Fruit fly (Drosophila melanogaster): Measurements from ENCODE around the gene fok.

fok gene

dm6 chr2L:20086295-20087096, 1.6 kb upstream of the fok start (continued):
- peak; percentile 63 to 83 for TF ChIP-seq salr (GFP tag; optimal IDR thresholded peaks at IDR 0.05)
- peak; percentile 90 for TF ChIP-seq CG16779 (tag; optimal IDR thresholded peaks at IDR 0.05)
- TF ChIP-seq topi (GFP tag; optimal IDR thresholded peaks at IDR 0.05): peak; percentile 91
- TF ChIP-seq svp (GFP tag): peak; percentile 98
- peak; percentile 98 for TF ChIP-seq fkh (GFP tag; optimal IDR thresholded peaks at IDR 0.05)
- TF ChIP-seq Lpt (GFP tag; optimal IDR thresholded peaks at IDR 0.05): peak; percentile 93
- peak; percentile 77 for TF ChIP-seq CG4318 (GFP tag; optimal IDR thresholded peaks at IDR 0.05)
- peak; percentile 97 for TF ChIP-seq CG15336 (GFP tag; IDR thresholded peaks at IDR 0.05)
- TF ChIP-seq vri (GFP tag; optimal IDR thresholded peaks at IDR 0.05): peak; percentile 96
- peak; percentile 53 for TF ChIP-seq CG9139 (GFP tag; optimal IDR thresholded peaks at IDR 0.05)
- peak; percentile 92 for TF ChIP-seq CG7368 (GFP tag; optimal IDR thresholded peaks at IDR 0.05)
- peak; percentile 92 for TF ChIP-seq acj6 (GFP tag; optimal IDR thresholded peaks at IDR 0.05)
- peak; percentile 94 for TF ChIP-seq Hr4 (GFP tag; optimal IDR thresholded peaks at IDR 0.05)
- TF ChIP-seq CG8632 (GFP tag; optimal IDR thresholded peaks at IDR 0.05): peak; percentile 91
- TF ChIP-seq Ets21C (GFP tag; optimal IDR thresholded peaks at IDR 0.05): peak; percentile 84
- TF ChIP-seq fd59A (GFP tag; optimal IDR thresholded peaks at IDR 0.05): peak; percentile 72
- TF ChIP-seq CG8319 (GFP tag; optimal IDR thresholded peaks at IDR 0.05): peak; percentile 90
- TF ChIP-seq Eip93F (GFP tag; optimal IDR thresholded peaks at IDR 0.05): peak; percentile 94
- peak; percentile 95 for TF ChIP-seq Sox14 (GFP tag; optimal IDR thresholded peaks at IDR 0.05)
- TF ChIP-seq fd85E (GFP tag; optimal IDR thresholded peaks at IDR 0.05): peak; percentile 64

dm6 chr2L:20084068-20084651, 710 bp downstream of the fok start:
- no peak for TF ChIP-seq fkh (GFP tag; optimal IDR thresholded peaks at IDR 0.05)
- no peak for TF ChIP-seq CG3032 (tag; optimal IDR thresholded peaks at IDR 0.05)
- no peak for TF ChIP-seq Ets96B (tag; optimal IDR thresholded peaks at IDR 0.05)
- 0 out of 3 replicates have a peak, but pooled peaks have one; percentile 5 for TF ChIP-seq eg (GFP tag; IDR thresholded peaks at IDR 0.05)
- peak; percentile 47 to 48 for TF ChIP-seq ss (GFP tag; optimal IDR thresholded peaks at IDR 0.05)
- no peak for TF ChIP-seq Eip78C (GFP tag)
- TF ChIP-seq CG6276 (GFP tag; optimal IDR thresholded peaks at IDR 0.05): peak; percentile 0
- TF ChIP-seq svp (GFP tag): peak; percentile 47
- no peak for TF ChIP-seq net (GFP tag; optimal IDR thresholded peaks at IDR 0.05)
- TF ChIP-seq Sox14 (GFP tag; optimal IDR thresholded peaks at IDR 0.05): no peak
- TF ChIP-seq Eip93F (GFP tag; optimal IDR thresholded peaks at IDR 0.05): peak; percentile 53
- TF ChIP-seq CG10631 (GFP tag; optimal IDR thresholded peaks at IDR 0.05): no peak
- no peak for TF ChIP-seq lz (GFP tag; optimal IDR thresholded peaks at IDR 0.05)
- TF ChIP-seq CG9139 (GFP tag; optimal IDR thresholded peaks at IDR 0.05): peak; percentile 8
- TF ChIP-seq CG6163 (GFP tag; IDR thresholded peaks at IDR 0.05): 0 out of 3 replicates have a peak, but pooled peaks have one; percentile 31
- peak; percentile 36 for TF ChIP-seq dsx (GFP tag; optimal IDR thresholded peaks at IDR 0.05; ENCODE audit: poor library complexity, severe bottlenecking)
- TF ChIP-seq Hr39 (GFP tag; optimal IDR thresholded peaks at IDR 0.05): no peak
- TF ChIP-seq CG6854 (GFP tag; optimal IDR thresholded peaks at IDR 0.05): no peak
- TF ChIP-seq CG16779 (tag; optimal IDR thresholded peaks at IDR 0.05): no peak
- 0 out of 3 replicates have a peak, but pooled peaks have one; percentile 35 for TF ChIP-seq CG8119 (GFP tag; IDR thresholded peaks at IDR 0.05)

dm6 chr2L:20082965-20083855, 1.7 kb downstream of the fok start:
- TF ChIP-seq CG11762 (GFP tag; optimal IDR thresholded peaks at IDR 0.05; ENCODE audit: insufficient read depth) (peak; percentile 29), salr (GFP tag; optimal IDR thresholded peaks at IDR 0.05) (peak in 1 of 2 experiments; percentile 14), CG15336 (GFP tag; IDR thresholded peaks at IDR 0.05) (peak; percentile 45; the same call in 1 of the 2 replicates), net (GFP tag; optimal IDR thresholded peaks at IDR 0.05) (peak; percentile 20), lz (GFP tag; optimal IDR thresholded peaks at IDR 0.05) (peak; percentile 42), Smox (GFP tag; optimal IDR thresholded peaks at IDR 0.05) (peak; percentile 43), CG11902 (GFP tag; optimal IDR thresholded peaks at IDR 0.05) (no peak), acj6 (GFP tag; optimal IDR thresholded peaks at IDR 0.05) (peak; percentile 58), CG8319 (GFP tag; optimal IDR thresholded peaks at IDR 0.05) (peak; percentile 17), Hr38 (GFP tag; optimal IDR thresholded peaks at IDR 0.05) (no peak), Blimp-1 (GFP tag; optimal IDR thresholded peaks at IDR 0.05) (no peak), Hr39 (GFP tag; optimal IDR thresholded peaks at IDR 0.05) (peak; percentile 62), Met (GFP tag; optimal IDR thresholded peaks at IDR 0.05) (peak; percentile 16), Eip93F (GFP tag; optimal IDR thresholded peaks at IDR 0.05) (no peak), Ets96B (tag; optimal IDR thresholded peaks at IDR 0.05) (peak; percentile 2), CG3919 (GFP tag; optimal IDR thresholded peaks at IDR 0.05) (no peak), CG34406 (GFP tag; optimal IDR thresholded peaks at IDR 0.05) (peak; percentile 35), CG7368 (GFP tag; optimal IDR thresholded peaks at IDR 0.05) (no peak), cyc (GFP tag; optimal IDR thresholded peaks at IDR 0.05) (no peak)
